Fruit fly (Drosophila melanogaster) whole organism, adult: ENCODE data around the gene CG33639.

Experiments
- CG12768 ChIP-seq: fragments of 200-800 bp; sonication (Bioruptor generic); optimal IDR thresholded peaks from 2 replicates; lab custom pipeline; 2017; ENCODE audit warnings: missing biosample characterization, missing genetic modification characterization, mild to moderate bottlenecking, moderate library complexity, missing genetic modification reagents
- toe ChIP-seq: fragments of 200-800 bp; sonication (Bioruptor generic); optimal IDR thresholded peaks from 2 replicates; lab custom pipeline; 2016; ENCODE audit warnings: missing biosample characterization, missing genetic modification characterization

- TF ChIP-seq toe, result no peak
- TF ChIP-seq CG12768, result no peak
Measured at dm6 chrX:18248267-18248666, 22.4 kb upstream of the CG33639 start.
